Fruit fly (Drosophila melanogaster) whole organism, embryonic: ENCODE measurements around the gene CG34181.

ENCODE experiments used
- CG12659 ChIP-seq: fragments of 200-800 bp; sonication (Bioruptor generic); optimal IDR thresholded peaks from 3 replicates; lab custom pipeline; 2017; ENCODE audit warnings: mild to moderate bottlenecking, missing biosample characterization, missing genetic modification reagents, missing genetic modification characterization
- CG13894 ChIP-seq: fragments of 200-800 bp; sonication (Bioruptor generic); optimal IDR thresholded peaks from 3 replicates; lab custom pipeline; 2018; ENCODE audit warnings: missing biosample characterization, mild to moderate bottlenecking, missing genetic modification characterization, moderate library complexity
- CG14441 ChIP-seq: fragments of 200-800 bp; sonication (Bioruptor generic); IDR thresholded peaks from 2 replicates; pipeline ENCODE4 v1.3.6; 2022; ENCODE audit warnings: missing biosample characterization, missing genetic modification characterization
- CG14667 ChIP-seq: fragments of 200-800 bp; sonication (Bioruptor generic); IDR thresholded peaks from 2 replicates; pipeline ENCODE4 v1.3.6; 2022; ENCODE audit warnings: missing biosample characterization, missing genetic modification characterization
- CG15601 ChIP-seq: fragments of 200-800 bp; sonication (Bioruptor generic); optimal IDR thresholded peaks from 3 replicates; lab custom pipeline; 2019; ENCODE audit warnings: missing biosample characterization, mild to moderate bottlenecking, missing genetic modification characterization, moderate library complexity
- CG15696 ChIP-seq: fragments of 200-800 bp; sonication (Bioruptor generic); optimal IDR thresholded peaks from 2 replicates; lab custom pipeline; 2019; ENCODE audit warnings: missing biosample characterization, mild to moderate bottlenecking, missing genetic modification characterization, moderate library complexity
- CG16779 ChIP-seq: fragments of 200-800 bp; sonication (Bioruptor generic); IDR thresholded peaks from 2 replicates; pipeline ENCODE4 v1.3.6; 2022; ENCODE audit warnings: missing biosample characterization, missing genetic modification characterization
- CG17359 ChIP-seq: fragments of 200-800 bp; sonication (Bioruptor generic); optimal IDR thresholded peaks from 3 replicates; lab custom pipeline; 2018; ENCODE audit warnings: missing biosample characterization, mild to moderate bottlenecking, missing genetic modification characterization, moderate library complexity
- CG18262 ChIP-seq: fragments of 200-800 bp; optimal IDR thresholded peaks from 3 replicates; lab custom pipeline; 2019; ENCODE audit warnings: missing biosample characterization, mild to moderate bottlenecking, missing genetic modification characterization, moderate library complexity
- CG18599 ChIP-seq: fragments of 200-800 bp; sonication (Bioruptor generic); optimal IDR thresholded peaks from 3 replicates; lab custom pipeline; 2017; ENCODE audit warnings: missing biosample characterization, missing genetic modification characterization, mild to moderate bottlenecking, moderate library complexity, missing genetic modification reagents
- CG2120 ChIP-seq: fragments of 200-800 bp; sonication (Bioruptor generic); optimal IDR thresholded peaks from 3 replicates; lab custom pipeline; 2016; ENCODE audit warnings: missing biosample characterization, missing genetic modification characterization
- CG30403 ChIP-seq: fragments of 200-800 bp; sonication (Bioruptor generic); optimal IDR thresholded peaks from 3 replicates; lab custom pipeline; 2016; ENCODE audit warnings: missing biosample characterization, missing genetic modification characterization
- CG32772 ChIP-seq: fragments of 200-800 bp; sonication (Bioruptor generic); IDR thresholded peaks from 2 replicates; pipeline ENCODE4 v1.3.6; 2022; ENCODE audit warnings: missing biosample characterization, missing genetic modification characterization
- CG3281 ChIP-seq: fragments of 200-800 bp; sonication (Bioruptor generic); optimal IDR thresholded peaks from 3 replicates; lab custom pipeline; 2017; ENCODE audit warnings: missing biosample characterization, mild to moderate bottlenecking, missing genetic modification characterization
- CG5953 ChIP-seq: fragments of 200-800 bp; sonication (Bioruptor generic); IDR thresholded peaks from 2 replicates; pipeline ENCODE4 v1.3.6; 2022; ENCODE audit warnings: missing biosample characterization, missing genetic modification characterization
- CG7745 ChIP-seq: fragments of 200-800 bp; sonication (Bioruptor generic); optimal IDR thresholded peaks from 2 replicates; lab custom pipeline; 2018; ENCODE audit warnings: missing biosample characterization, mild to moderate bottlenecking, missing genetic modification characterization, moderate library complexity
- CG9609 ChIP-seq: fragments of 200-800 bp; sonication (Bioruptor generic); optimal IDR thresholded peaks from 3 replicates; lab custom pipeline; 2016; ENCODE audit warnings: missing biosample characterization, missing genetic modification characterization
- Deaf1 ChIP-seq: fragments of 200-800 bp; optimal IDR thresholded peaks from 3 replicates; lab custom pipeline; 2019; ENCODE audit warnings: missing biosample characterization, mild to moderate bottlenecking, missing genetic modification characterization, moderate library complexity
- Ets65A ChIP-seq: fragments of 200-800 bp; sonication (Bioruptor generic); peaks from one replicate; lab custom pipeline; 2016; ENCODE audit warnings: missing biosample characterization, missing genetic modification characterization
- Fer1 ChIP-seq: fragments of 200-800 bp; sonication (Bioruptor generic); optimal IDR thresholded peaks from 2 replicates; lab custom pipeline; 2017; ENCODE audit warnings: missing biosample characterization, mild to moderate bottlenecking, missing genetic modification characterization
- Fer3 ChIP-seq: fragments of 200-800 bp; sonication (Bioruptor generic); optimal IDR thresholded peaks from 2 replicates; lab custom pipeline; 2018; ENCODE audit warnings: missing biosample characterization, mild to moderate bottlenecking, missing genetic modification characterization, moderate library complexity
- Hmr ChIP-seq: fragments of 200-800 bp; sonication (Bioruptor generic); optimal IDR thresholded peaks from 3 replicates; lab custom pipeline; 2017; ENCODE audit warnings: mild to moderate bottlenecking, missing biosample characterization, missing genetic modification reagents, missing genetic modification characterization
- Jarid2 ChIP-seq: fragments of 200-800 bp; sonication (Bioruptor generic); optimal IDR thresholded peaks from 3 replicates; lab custom pipeline; 2017; ENCODE audit warnings: mild to moderate bottlenecking, missing biosample characterization, missing genetic modification reagents, missing genetic modification characterization
- Max ChIP-seq: fragments of 200-800 bp; sonication (Bioruptor generic); optimal IDR thresholded peaks from 2 replicates; lab custom pipeline; 2016; ENCODE audit warnings: missing biosample characterization, mild to moderate bottlenecking, missing genetic modification characterization
- Mes4 ChIP-seq: fragments of 200-800 bp; sonication (Bioruptor generic); optimal IDR thresholded peaks from 2 replicates; lab custom pipeline; 2016; ENCODE audit warnings: missing biosample characterization, missing genetic modification characterization
- Ptx1 ChIP-seq: fragments of 200-800 bp; sonication (Bioruptor generic); IDR thresholded peaks from 2 replicates; pipeline ENCODE4 v1.3.6; 2022; ENCODE audit warnings: missing biosample characterization, missing genetic modification characterization
- abd-A ChIP-seq: fragments of 200-800 bp; sonication (Bioruptor generic); optimal IDR thresholded peaks from 3 replicates; lab custom pipeline; 2019; ENCODE audit warnings: missing biosample characterization, mild to moderate bottlenecking, missing genetic modification characterization, moderate library complexity
- bcd ChIP-seq: fragments of 200-800 bp; sonication (Bioruptor generic); optimal IDR thresholded peaks from 2 replicates; lab custom pipeline; 2017; ENCODE audit warnings: missing biosample characterization, mild to moderate bottlenecking, missing genetic modification characterization
- dmrt99B ChIP-seq: fragments of 200-800 bp; sonication (Bioruptor generic); optimal IDR thresholded peaks from 2 replicates; lab custom pipeline; 2018; ENCODE audit warnings: missing biosample characterization, mild to moderate bottlenecking, missing genetic modification characterization, moderate library complexity
- gem ChIP-seq: fragments of 200-800 bp; sonication (Bioruptor generic); optimal IDR thresholded peaks from 2 replicates; lab custom pipeline; 2019; ENCODE audit warnings: missing biosample characterization, mild to moderate bottlenecking, missing genetic modification characterization, moderate library complexity
- gsb ChIP-seq: fragments of 200-800 bp; sonication (Bioruptor generic); IDR thresholded peaks from 2 replicates; pipeline ENCODE4 v1.3.6; 2022; ENCODE audit warnings: missing biosample characterization, missing genetic modification characterization
- gt ChIP-seq: fragments of 200-800 bp; sonication (Bioruptor generic); IDR thresholded peaks from 2 replicates; pipeline ENCODE4 v1.3.6; 2022; ENCODE audit warnings: missing biosample characterization, missing genetic modification characterization
- lab ChIP-seq: fragments of 200-800 bp; sonication (Bioruptor generic); optimal IDR thresholded peaks from 3 replicates; lab custom pipeline; 2017; ENCODE audit warnings: missing biosample characterization, missing genetic modification characterization, mild to moderate bottlenecking, moderate library complexity, missing genetic modification reagents
- rib ChIP-seq: fragments of 200-800 bp; sonication (Bioruptor generic); IDR thresholded peaks from 2 replicates; pipeline ENCODE4 v1.3.6; 2022; ENCODE audit warnings: missing biosample characterization, missing genetic modification characterization
- row ChIP-seq: fragments of 200-800 bp; sonication (Bioruptor generic); IDR thresholded peaks from 3 replicates; pipeline ENCODE4 v1.3.6; 2022; ENCODE audit warnings: missing biosample characterization, missing genetic modification characterization
- scrt ChIP-seq: fragments of 200-800 bp; sonication (Bioruptor generic); optimal IDR thresholded peaks from 2 replicates; lab custom pipeline; 2018; ENCODE audit warnings: missing biosample characterization, mild to moderate bottlenecking, missing genetic modification characterization, moderate library complexity
- sens ChIP-seq: fragments of 200-800 bp; sonication (Bioruptor generic); peaks from one replicate; lab custom pipeline; 2016; ENCODE audit warnings: missing biosample characterization, missing genetic modification characterization
- slbo ChIP-seq: fragments of 200-800 bp; sonication (Bioruptor generic); IDR thresholded peaks from 2 replicates; pipeline ENCODE4 v1.3.6; 2022; ENCODE audit warnings: missing biosample characterization, missing genetic modification characterization
- tgo ChIP-seq: fragments of 200-800 bp; sonication (Bioruptor generic); IDR thresholded peaks from 3 replicates; pipeline ENCODE4 v1.3.6; 2022; ENCODE audit warnings: missing biosample characterization, missing genetic modification characterization
- ttk ChIP-seq: fragments of 200-800 bp; sonication (Bioruptor generic); IDR thresholded peaks from 2 replicates; pipeline ENCODE4 v2.1.2; 2022; ENCODE audit warnings: missing biosample characterization, missing genetic modification characterization
- yki ChIP-seq: fragments of >200 bp; optimal IDR thresholded peaks from 3 replicates; lab custom pipeline; 2018

Gene CG34181

dm6 chr2L:9400153-9400552 lies 32.7 kb downstream of the CG34181 start (continued):
- TF ChIP-seq gem (tag; lab: Kevin White, UChicago) = peak; percentile 53
- peak; percentile 32 for TF ChIP-seq abd-A (tag; lab: Kevin White, UChicago)
- peak; percentile 33 for TF ChIP-seq scrt
- peak; percentile 44 for TF ChIP-seq Hmr (GFP tag; lab: Kevin White, UChicago)
- TF ChIP-seq Fer3 (tag; lab: Kevin White, UChicago) = peak; percentile 6
- TF ChIP-seq dmrt99B = peak; percentile 36
- TF ChIP-seq lab (GFP tag; lab: Kevin White, UChicago) = peak; percentile 60
- peak; percentile 26 for TF ChIP-seq bcd (GFP tag; lab: Kevin White, UChicago)
- no peak for TF ChIP-seq CG14667 (GFP tag; lab: Robert Waterston, UW)
- TF ChIP-seq CG12659 (GFP tag; lab: Kevin White, UChicago) = peak; percentile 15
- TF ChIP-seq CG18262 (tag; lab: Kevin White, UChicago) = no peak
- no peak for TF ChIP-seq gt (GFP tag; lab: Robert Waterston, UW)
- TF ChIP-seq sens = peak; percentile 61
- TF ChIP-seq CG3281 (GFP tag; lab: Kevin White, UChicago) = peak; percentile 28
- peak; percentile 65 for TF ChIP-seq row (GFP tag; lab: Robert Waterston, UW)
- 0 out of 2 replicates have a peak, but pooled peaks have one; percentile 17 for TF ChIP-seq ttk
- 0 out of 2 replicates have a peak, but pooled peaks have one; percentile 6 for TF ChIP-seq CG32772
- TF ChIP-seq Ptx1 (GFP tag; lab: Robert Waterston, UW) = 0 out of 2 replicates have a peak, but pooled peaks have one; percentile 26
- no peak for TF ChIP-seq CG5953 (GFP tag; lab: Robert Waterston, UW)
- peak; percentile 50 for TF ChIP-seq CG2120 (GFP tag; lab: Kevin White, UChicago)
- peak; percentile 57 for TF ChIP-seq Fer1
- no peak for TF ChIP-seq yki (lab: Kevin White, UChicago)
- TF ChIP-seq CG30403 = peak; percentile 15
- TF ChIP-seq tgo (GFP tag; lab: Robert Waterston, UW) = 0 out of 3 replicates have a peak, but pooled peaks have one; percentile 19
- no peak for TF ChIP-seq CG9609 (GFP tag; lab: Kevin White, UChicago)
- TF ChIP-seq CG15601 = no peak
- TF ChIP-seq CG18599 (GFP tag; lab: Kevin White, UChicago) = peak; percentile 70
- peak; percentile 42; the same call in 1 of the 2 replicates for TF ChIP-seq slbo
- no peak for TF ChIP-seq CG7745 (tag; lab: Kevin White, UChicago)

DNA sequence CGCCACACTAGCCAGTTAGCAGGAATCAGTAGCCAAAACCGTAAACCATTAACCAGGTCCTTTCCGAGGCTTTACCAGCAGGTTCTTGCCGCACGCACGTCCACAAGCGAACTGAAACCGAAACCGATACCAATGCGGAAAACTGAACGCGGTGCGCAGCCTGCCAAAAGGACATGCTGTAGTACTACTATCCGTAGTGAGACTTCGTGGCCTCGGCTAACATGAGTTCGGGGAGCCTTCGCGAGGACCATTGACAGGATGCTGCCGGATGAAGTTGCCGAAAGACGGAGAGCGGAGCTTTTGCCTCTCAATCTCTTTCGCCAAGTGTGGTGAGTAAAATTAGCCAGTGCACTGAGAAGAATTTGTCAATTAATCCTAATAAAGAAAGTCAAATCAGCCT lies 47.6 kb downstream of the CG34181 start, which contains the start of gene Shawl:
Gene Shawl (minus strand): TSS at position 104 of the 400 bp plus-strand sequence.
- 0 out of 2 replicates have a peak, but pooled peaks have one; percentile 19 for TF ChIP-seq rib (GFP tag; lab: Robert Waterston, UW)
- TF ChIP-seq CG14441 (GFP tag; lab: Robert Waterston, UW) = no peak
- peak; percentile 94 for TF ChIP-seq Deaf1 (tag; lab: Kevin White, UChicago)
- TF ChIP-seq Mes4 (GFP tag; lab: Kevin White, UChicago) = no peak
- TF ChIP-seq Ets65A (GFP tag; lab: Kevin White, UChicago) = peak; percentile 60
- no peak for TF ChIP-seq gsb (GFP tag; lab: Robert Waterston, UW)
- no peak for TF ChIP-seq CG17359 (tag; lab: Kevin White, UChicago)
- 0 out of 2 replicates have a peak, but pooled peaks have one; percentile 36 for TF ChIP-seq CG16779
- TF ChIP-seq lab (GFP tag; lab: Kevin White, UChicago) = peak; percentile 2
- no peak for TF ChIP-seq Max (GFP tag; lab: Kevin White, UChicago)
- TF ChIP-seq abd-A (tag; lab: Kevin White, UChicago) = peak; percentile 47
- TF ChIP-seq CG15696 (tag; lab: Kevin White, UChicago) = no peak
- TF ChIP-seq Jarid2 = peak; percentile 28
- peak; percentile 14 for TF ChIP-seq CG13894 (tag; lab: Kevin White, UChicago)
